Fruit fly (Drosophila melanogaster): ENCODE measurements around the gene Mulk.

dm6 chr2L:10255725-10256158 is 14.1 kb upstream of the Mulk start, which contains the start of gene CG5676:
- TF ChIP-seq EcR (GFP tag; optimal IDR thresholded peaks at IDR 0.05) = no peak
- no peak for TF ChIP-seq CG8478 (optimal IDR thresholded peaks at IDR 0.05)
- TF ChIP-seq usp (GFP tag; optimal IDR thresholded peaks at IDR 0.05) = no peak
- no peak for TF ChIP-seq Dll (optimal IDR thresholded peaks at IDR 0.05)
- TF ChIP-seq psq (optimal IDR thresholded peaks at IDR 0.05) = no peak

Measured in whole organism.